Fruit fly (Drosophila melanogaster): ENCODE data around the gene Ace.

Gene Ace

DNA sequence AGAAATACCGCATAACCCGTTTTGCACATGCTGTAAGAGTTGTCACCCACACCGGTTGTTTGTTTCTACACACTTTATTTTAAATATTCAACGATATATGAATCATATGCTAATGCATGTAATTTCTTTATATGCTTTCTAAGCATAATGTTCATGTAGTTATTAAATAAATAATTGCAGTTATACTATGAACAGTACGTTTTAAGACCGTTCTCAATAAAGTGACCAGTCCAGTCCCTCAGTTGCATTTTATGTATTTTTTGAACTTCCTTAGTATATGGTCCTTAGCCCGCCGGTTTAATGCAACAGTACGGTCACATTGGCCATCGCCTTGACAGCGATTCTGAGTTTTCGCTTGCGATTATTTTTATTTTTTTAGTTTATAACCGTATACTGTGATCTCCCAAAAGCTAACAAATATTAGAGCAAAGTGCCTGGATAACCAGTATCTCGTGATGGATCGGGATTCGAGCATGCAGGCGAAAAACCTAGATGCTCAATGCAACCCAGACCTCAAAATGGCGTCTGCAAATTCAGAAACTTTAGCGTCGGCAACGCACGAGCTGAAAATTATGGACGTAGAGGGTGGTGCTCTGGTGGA, 4.8 kb upstream of the Ace start, which contains the start of gene Ravus (continued):
- TF ChIP-seq CG13123 (GFP tag; optimal IDR thresholded peaks at IDR 0.05): no peak
- no peak for TF ChIP-seq CG6813 (GFP tag; optimal IDR thresholded peaks at IDR 0.05)
- TF ChIP-seq maf-S (GFP tag; optimal IDR thresholded peaks at IDR 0.05): peak; percentile 0
- no peak for TF ChIP-seq CG32767 (GFP tag; IDR thresholded peaks at IDR 0.05)
- TF ChIP-seq CG32772 (GFP tag; IDR thresholded peaks at IDR 0.05): no peak
- no peak for TF ChIP-seq CG6654 (GFP tag; optimal IDR thresholded peaks at IDR 0.05)
- TF ChIP-seq knrl (GFP tag; IDR thresholded peaks at IDR 0.05; ENCODE audit: partially characterized antibody): peak; percentile 45; the same call in 1 of the 3 replicates
- peak in 1 of 2 experiments; percentile 33 for TF ChIP-seq chif (GFP tag; optimal IDR thresholded peaks at IDR 0.05)
- TF ChIP-seq eve (GFP tag; optimal IDR thresholded peaks at IDR 0.05): no peak
- TF ChIP-seq D19A (tag; optimal IDR thresholded peaks at IDR 0.05): no peak
- no peak for TF ChIP-seq ato (GFP tag; IDR thresholded peaks at IDR 0.05; ENCODE audit: partially characterized antibody)
- TF ChIP-seq Dll (GFP tag; IDR thresholded peaks at IDR 0.05; ENCODE audit: partially characterized antibody): no peak
- TF ChIP-seq ftz-f1 (GFP tag; optimal IDR thresholded peaks at IDR 0.05): peak; percentile 26
- peak; percentile 59; the same call in 1 of the 2 replicates for TF ChIP-seq lmd (GFP tag; IDR thresholded peaks at IDR 0.05)
- peak; percentile 34 for TF ChIP-seq gro (GFP tag; optimal IDR thresholded peaks at IDR 0.05)
- TF ChIP-seq jumu (GFP tag; optimal IDR thresholded peaks at IDR 0.05): peak; percentile 35
- TF ChIP-seq CoRest (tag; optimal IDR thresholded peaks at IDR 0.05): peak; percentile 79
- TF ChIP-seq CG9817 (tag; optimal IDR thresholded peaks at IDR 0.05): peak; percentile 64
- TF ChIP-seq vfl (GFP tag; optimal IDR thresholded peaks at IDR 0.05): no peak
- TF ChIP-seq ATbp (GFP tag; optimal IDR thresholded peaks at IDR 0.05): no peak
- TF ChIP-seq Sry-δ (GFP tag; optimal IDR thresholded peaks at IDR 0.05): peak; percentile 37
- TF ChIP-seq ind (GFP tag; optimal IDR thresholded peaks at IDR 0.05): peak; percentile 64
- TF ChIP-seq usp (GFP tag; optimal IDR thresholded peaks at IDR 0.05): no peak
- TF ChIP-seq Bgb (GFP tag; IDR thresholded peaks at IDR 0.05; ENCODE audit: partially characterized antibody): no peak
- no peak for TF ChIP-seq cas (GFP tag; IDR thresholded peaks at IDR 0.05)
- TF ChIP-seq CG43689 (GFP tag; IDR thresholded peaks at IDR 0.05): no peak
- TF ChIP-seq E2f1 (GFP tag; IDR thresholded peaks at IDR 0.05): no peak
- TF ChIP-seq Aef1 (GFP tag; IDR thresholded peaks at IDR 0.05): 0 out of 3 replicates have a peak, but pooled peaks have one; percentile 29
- TF ChIP-seq CG15514 (GFP tag; optimal IDR thresholded peaks at IDR 0.05): peak; percentile 59
- TF ChIP-seq CG42726 (GFP tag; IDR thresholded peaks at IDR 0.05; ENCODE audit: partially characterized antibody): no peak
- TF ChIP-seq Hmx (GFP tag; optimal IDR thresholded peaks at IDR 0.05): peak; percentile 20
- no peak for TF ChIP-seq inv (GFP tag; IDR thresholded peaks at IDR 0.05; ENCODE audit: partially characterized antibody)
- TF ChIP-seq rib (GFP tag; IDR thresholded peaks at IDR 0.05): no peak
- no peak for TF ChIP-seq ERR (GFP tag; optimal IDR thresholded peaks at IDR 0.05)
- TF ChIP-seq crol (GFP tag; IDR thresholded peaks at IDR 0.05): no peak
- no peak for TF ChIP-seq CG11085 (GFP tag; IDR thresholded peaks at IDR 0.05)
- TF ChIP-seq chinmo (GFP tag; IDR thresholded peaks at IDR 0.05; ENCODE audit: partially characterized antibody): no peak
- TF ChIP-seq scrt (GFP tag; optimal IDR thresholded peaks at IDR 0.05): peak; percentile 11
- no peak for TF ChIP-seq sr (GFP tag; IDR thresholded peaks at IDR 0.05)
- TF ChIP-seq Stat92E (GFP tag; optimal IDR thresholded peaks at IDR 0.05): peak in 1 of 3 experiments; percentile 26
- TF ChIP-seq CG18619 (GFP tag; optimal IDR thresholded peaks at IDR 0.05): peak; percentile 5
- no peak for TF ChIP-seq en (GFP tag; optimal IDR thresholded peaks at IDR 0.05)
- TF ChIP-seq Lpt (GFP tag; optimal IDR thresholded peaks at IDR 0.05): no peak
- peak; percentile 31 for TF ChIP-seq CG9727 (GFP tag; optimal IDR thresholded peaks at IDR 0.05)
- TF ChIP-seq Nf-YA (GFP tag; IDR thresholded peaks at IDR 0.05): no peak
- no peak for TF ChIP-seq klu (GFP tag; IDR thresholded peaks at IDR 0.05)
- no peak for TF ChIP-seq h (optimal IDR thresholded peaks at IDR 0.05)
- TF ChIP-seq Abd-B (GFP tag; optimal IDR thresholded peaks at IDR 0.05): peak; percentile 82
- no peak for TF ChIP-seq btn (GFP tag; optimal IDR thresholded peaks at IDR 0.05)
- TF ChIP-seq cad (GFP tag; optimal IDR thresholded peaks at IDR 0.05): no peak
- peak; percentile 12 for TF ChIP-seq CG8388 (GFP tag; optimal IDR thresholded peaks at IDR 0.05)
